Worm (Caenorhabditis elegans): ENCODE data around the gene C32D5.12.

The C32D5.12 gene

DNA sequence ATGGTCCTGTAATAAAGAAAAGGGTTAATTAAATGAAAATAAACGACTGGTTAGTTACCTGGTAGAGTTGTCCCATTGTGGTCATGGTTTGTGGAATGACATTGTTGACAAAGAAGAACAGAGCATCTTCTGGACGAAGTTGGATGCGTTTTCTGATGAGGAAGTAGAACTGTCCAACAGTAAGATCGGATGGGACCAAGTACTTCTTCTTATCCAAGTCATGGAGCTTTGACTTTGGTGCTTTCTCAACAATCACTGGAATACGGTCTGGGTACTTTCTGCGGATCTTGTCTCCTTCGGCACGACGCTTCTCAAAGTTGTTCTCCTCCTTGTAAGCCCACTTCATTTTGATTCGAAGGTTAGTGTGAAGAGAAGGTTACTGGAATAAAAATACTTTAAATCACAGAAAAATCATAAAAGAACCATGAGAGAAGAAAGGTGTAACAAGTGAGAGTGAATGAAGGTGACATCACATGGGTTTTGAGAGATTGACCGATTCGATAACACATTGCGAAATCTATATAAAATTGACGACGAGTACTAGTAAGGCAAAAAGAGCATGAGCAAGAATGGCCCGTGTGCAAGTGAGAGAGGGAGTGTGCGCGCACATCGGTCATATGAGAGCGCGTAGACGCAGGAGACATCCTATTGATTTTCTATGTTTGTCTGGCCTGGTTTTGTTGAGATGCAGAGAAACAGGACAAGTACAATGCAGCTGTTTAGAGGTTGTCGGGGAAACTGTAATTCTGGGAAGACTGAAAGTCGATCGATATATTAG, 11.3 kb downstream of the C32D5.12 start, which contains the start of gene lgg-1 (continued):
- TF ChIP-seq C04F5.9 (tag; optimal IDR thresholded peaks at IDR 0.05) (no peak), swsn-7 (tag; optimal IDR thresholded peaks at IDR 0.05) (peak; percentile 71), zip-4 (GFP tag; optimal IDR thresholded peaks at IDR 0.05) (peak; percentile 81), dsc-1 (tag; optimal IDR thresholded peaks at IDR 0.05) (peak; percentile 3), alr-1 (tag; optimal IDR thresholded peaks at IDR 0.05; ENCODE audit: borderline replicate concordance) (no peak)

DNA sequence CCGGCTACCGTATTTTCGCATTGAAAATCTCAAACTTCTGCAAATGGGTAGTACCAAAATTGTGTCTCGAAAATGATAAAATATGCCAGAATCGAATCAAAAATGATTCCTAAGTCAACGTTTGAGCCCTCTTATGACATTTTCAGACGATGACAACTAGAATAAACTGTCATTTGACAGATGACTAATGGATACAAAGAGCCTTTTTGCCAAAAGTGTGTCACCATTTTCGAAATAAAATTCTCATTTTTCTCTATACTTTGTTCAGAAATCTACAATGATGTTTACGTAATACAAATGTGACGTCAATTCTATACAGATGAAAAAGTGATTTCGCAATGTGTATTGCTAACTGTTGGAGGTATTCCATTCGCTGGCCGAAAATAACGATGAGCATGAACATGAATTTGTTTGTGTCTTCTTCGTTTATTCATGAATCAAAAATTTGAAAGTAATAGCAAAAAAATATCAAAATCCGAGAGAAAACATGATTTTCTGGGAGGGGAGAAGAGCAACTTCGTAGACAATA, 12.2 kb downstream of the C32D5.12 start:
- TF ChIP-seq snpc-4 (tag; optimal IDR thresholded peaks at IDR 0.05): peak; percentile 4
- peak; percentile 27 for TF ChIP-seq xbp-1 (tag; optimal IDR thresholded peaks at IDR 0.05)
- peak in 2 of 6 experiments; percentile 12 to 75 for TF ChIP-seq elt-3 (tag; optimal IDR thresholded peaks at IDR 0.05)
- peak; percentile 49 for TF ChIP-seq lin-14 (GFP tag; optimal IDR thresholded peaks at IDR 0.05)
- TF ChIP-seq lir-3 (tag; optimal IDR thresholded peaks at IDR 0.05; ENCODE audit: poor library complexity): peak; percentile 48
- TF ChIP-seq unc-98 (GFP tag; IDR thresholded peaks at IDR 0.05): 0 out of 2 replicates have a peak, but pooled peaks have one; percentile 6
- peak; percentile 76 for TF ChIP-seq nhr-85 (tag)
- TF ChIP-seq lin-35 (GFP tag; optimal IDR thresholded peaks at IDR 0.05): peak in 1 of 2 experiments; percentile 66
- TF ChIP-seq nhr-19 (GFP tag; conservative IDR thresholded peaks at IDR 0.05): peak; percentile 66
- no peak for TF ChIP-seq vab-15 (tag; optimal IDR thresholded peaks at IDR 0.05)
- no peak for TF ChIP-seq F16B12.6 (tag; optimal IDR thresholded peaks at IDR 0.05)
- no peak for TF ChIP-seq C34B4.2 (tag; optimal IDR thresholded peaks at IDR 0.05)
- TF ChIP-seq unc-86 (tag; optimal IDR thresholded peaks at IDR 0.05): no peak
- no peak for TF ChIP-seq unc-30 (tag; optimal IDR thresholded peaks at IDR 0.05)
- TF ChIP-seq mep-1 (tag; optimal IDR thresholded peaks at IDR 0.05): peak; percentile 63
- TF ChIP-seq nhr-71 (tag; optimal IDR thresholded peaks at IDR 0.05): peak; percentile 83
- no peak for TF ChIP-seq sptf-1 (tag; optimal IDR thresholded peaks at IDR 0.05)
- TF ChIP-seq nhr-20 (tag; optimal IDR thresholded peaks at IDR 0.05): peak; percentile 56
- peak; percentile 5 for TF ChIP-seq C04F5.9 (tag; optimal IDR thresholded peaks at IDR 0.05)
- no peak for TF ChIP-seq fkh-4 (tag; optimal IDR thresholded peaks at IDR 0.05; ENCODE audit: borderline replicate concordance)
- peak; percentile 68 for TF ChIP-seq C16A3.4 (tag; optimal IDR thresholded peaks at IDR 0.05)
- no peak for TF ChIP-seq nhr-12 (tag; optimal IDR thresholded peaks at IDR 0.05)
- peak; percentile 71 for TF ChIP-seq fkh-8 (tag; optimal IDR thresholded peaks at IDR 0.05)
- TF ChIP-seq lin-13 (GFP tag; optimal IDR thresholded peaks at IDR 0.05): peak; percentile 64
- TF ChIP-seq nhr-90 (tag; optimal IDR thresholded peaks at IDR 0.05; ENCODE audit: poor library complexity): peak; percentile 75
- peak; percentile 80 for TF ChIP-seq hpl-2 (GFP tag; optimal IDR thresholded peaks at IDR 0.05)
- TF ChIP-seq pag-3 (tag; optimal IDR thresholded peaks at IDR 0.05; ENCODE audit: borderline replicate concordance, insufficient read depth): no peak
- peak; percentile 73 for TF ChIP-seq fos-1 (tag; optimal IDR thresholded peaks at IDR 0.05)
- TF ChIP-seq ceh-88 (GFP tag; IDR thresholded peaks at IDR 0.05): peak; percentile 32; the same call in 1 of the 2 replicates
- peak; percentile 33 for TF ChIP-seq swsn-7 (tag; optimal IDR thresholded peaks at IDR 0.05)
- peak; percentile 64 for TF ChIP-seq elt-2 (tag; optimal IDR thresholded peaks at IDR 0.05)
- TF ChIP-seq grh-1 (GFP tag; IDR thresholded peaks at IDR 0.05): 0 out of 2 replicates have a peak, but pooled peaks have one; percentile 13
- TF ChIP-seq ztf-4 (tag; optimal IDR thresholded peaks at IDR 0.05): peak; percentile 86
- peak; percentile 84 for TF ChIP-seq ama-1 (optimal IDR thresholded peaks at IDR 0.05)
- TF ChIP-seq lsy-2 (tag; optimal IDR thresholded peaks at IDR 0.05): peak; percentile 53 to 63
- TF ChIP-seq ets-5 (GFP tag; IDR thresholded peaks at IDR 0.05): no peak
- TF ChIP-seq efl-1 (optimal IDR thresholded peaks at IDR 0.05): peak; percentile 16 to 57
- no peak for TF ChIP-seq efl-1 (GFP tag; optimal IDR thresholded peaks at IDR 0.05 in 1 of 2)
- peak; percentile 63 for TF ChIP-seq zip-4 (GFP tag; optimal IDR thresholded peaks at IDR 0.05)
- TF ChIP-seq snu-23 (GFP tag; optimal IDR thresholded peaks at IDR 0.05): peak; percentile 70
- TF ChIP-seq dpl-1 (GFP tag; optimal IDR thresholded peaks at IDR 0.05): peak in 2 of 3 experiments; percentile 24 to 33
- TF ChIP-seq nhr-47 (tag; optimal IDR thresholded peaks at IDR 0.05): peak; percentile 61
- TF ChIP-seq pax-3 (tag; optimal IDR thresholded peaks at IDR 0.05): peak; percentile 68
- peak in 1 of 2 experiments; percentile 5 for TF ChIP-seq mdl-1 (tag; optimal IDR thresholded peaks at IDR 0.05)
- TF ChIP-seq nhr-237 (tag; optimal IDR thresholded peaks at IDR 0.05): no peak
- TF ChIP-seq skn-1 (tag; optimal IDR thresholded peaks at IDR 0.05): peak; percentile 57

Data from whole organism, L1 larva.